Fruit fly (Drosophila melanogaster) whole organism, adult: ENCODE results near the gene IRSp53.

Experiments
- CG14711 ChIP-seq: fragments of 200-800 bp; sonication (Bioruptor generic); optimal IDR thresholded peaks from 2 replicates; lab custom pipeline; 2018; ENCODE audit warnings: missing biosample characterization, mild to moderate bottlenecking, missing genetic modification characterization, moderate library complexity
- CG7045 ChIP-seq: fragments of 200-800 bp; sonication (Bioruptor generic); optimal IDR thresholded peaks from 2 replicates; lab custom pipeline; 2017; ENCODE audit warnings: missing biosample characterization, mild to moderate bottlenecking, missing genetic modification characterization
- CG7101 ChIP-seq: fragments of 200-800 bp; sonication (Bioruptor generic); optimal IDR thresholded peaks from 2 replicates; lab custom pipeline; 2018; ENCODE audit warnings: missing biosample characterization, mild to moderate bottlenecking, missing genetic modification characterization, moderate library complexity
- Hr96 ChIP-seq: fragments of 200-800 bp; sonication (Bioruptor generic); optimal IDR thresholded peaks from 2 replicates; lab custom pipeline; 2016; ENCODE audit warnings: missing biosample characterization, missing genetic modification characterization
- bab1 ChIP-seq: fragments of 200-800 bp; sonication (Bioruptor generic); optimal IDR thresholded peaks from 3 replicates; lab custom pipeline; 2019; ENCODE audit warnings: missing biosample characterization, mild to moderate bottlenecking, missing genetic modification characterization, moderate library complexity
- ovo ChIP-seq: fragments of 200-800 bp; sonication (Bioruptor generic); optimal IDR thresholded peaks from 2 replicates; lab custom pipeline; 2016; ENCODE audit warnings: missing biosample characterization, missing genetic modification characterization
- tj ChIP-seq: fragments of 200-800 bp; sonication (Bioruptor generic); optimal IDR thresholded peaks from 3 replicates; lab custom pipeline; 2017; ENCODE audit warnings: missing biosample characterization, mild to moderate bottlenecking, missing genetic modification characterization, moderate library complexity

DNA sequence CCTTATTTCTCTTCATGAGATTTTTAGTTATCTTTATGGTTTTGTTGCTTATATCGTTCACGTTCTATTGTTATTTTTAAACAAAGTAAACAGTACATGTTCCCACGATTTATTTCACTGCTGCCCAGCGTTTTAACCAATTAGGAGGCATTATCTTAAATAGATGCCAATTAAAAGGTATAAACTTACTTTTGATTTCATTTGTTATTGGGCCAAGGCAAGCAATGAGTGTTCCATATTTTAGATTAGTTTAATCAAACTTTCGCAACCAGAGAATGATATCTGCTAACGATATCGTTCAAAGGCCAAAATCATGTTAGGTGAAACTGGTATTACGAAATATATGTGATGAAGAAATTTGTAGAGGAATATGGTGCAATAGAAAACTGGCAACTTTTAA lies 47.1 kb downstream of the IRSp53 start:
- TF ChIP-seq CG7045 (no peak), ovo (no peak), CG14711 (tag; lab: Kevin White, UChicago) (no peak), bab1 (GFP tag; lab: Kevin White, UChicago) (no peak), tj (GFP tag; lab: Kevin White, UChicago) (no peak), CG7101 (tag; lab: Kevin White, UChicago) (no peak), Hr96 (GFP tag; lab: Kevin White, UChicago) (no peak)
